Worm (Caenorhabditis elegans) whole organism, L3 larva: ENCODE measurements around the gene myrf-1.
A peak's percentile ranks its signal among the peaks of the same experiment; 100 is the strongest.

Experiments used
- ama-1 ChIP-seq: fragments of 150-350 bp; optimal IDR thresholded peaks from 2 replicates; lab custom pipeline; 2018
- daf-12 ChIP-seq: fragments of 150-350 bp; optimal IDR thresholded peaks from 2 replicates; lab custom pipeline; 2014; ENCODE audit warnings: missing biosample characterization, missing genetic modification reagents, missing genetic modification characterization
- egl-27 ChIP-seq: sonication (generic microtip); optimal IDR thresholded peaks from 4 replicates; lab custom pipeline; 2017; ENCODE audit warnings: missing biosample characterization, missing genetic modification reagents, missing genetic modification characterization
- elt-1 ChIP-seq: fragments of 150-350 bp; optimal IDR thresholded peaks from 2 replicates; lab custom pipeline; 2014; ENCODE audit warnings: missing biosample characterization, missing genetic modification characterization
- elt-3 ChIP-seq, 3 experiments: fragments of 150-350 bp in 1 of 3; sonication (generic microtip) in 2 of 3; optimal IDR thresholded peaks; 2 replicates in 2 of 3; 4 replicates in 1 of 3; lab custom pipeline; 2014 to 2017; ENCODE audit warnings: missing biosample characterization in 3 of 3, missing genetic modification characterization in 3 of 3
- fos-1 ChIP-seq: fragments of 150-350 bp; optimal IDR thresholded peaks from 2 replicates; lab custom pipeline; 2014; ENCODE audit warnings: missing biosample characterization, missing genetic modification characterization
- hmg-11 ChIP-seq: sonication (generic microtip); optimal IDR thresholded peaks from 2 replicates; lab custom pipeline; 2016; ENCODE audit warnings: missing genetic modification characterization, missing compliant biosample characterization
- lsy-12 ChIP-seq: sonication (generic microtip); optimal IDR thresholded peaks from 2 replicates; lab custom pipeline; 2016; ENCODE audit warnings: mild to moderate bottlenecking, missing genetic modification characterization, missing compliant biosample characterization
- nhr-25 ChIP-seq: sonication (generic microtip); optimal IDR thresholded peaks from 2 replicates; lab custom pipeline; 2017; ENCODE audit warnings: missing biosample characterization, missing genetic modification characterization
- pha-4 ChIP-seq: fragments of 150-350 bp; optimal IDR thresholded peaks from 2 replicates; lab custom pipeline; 2014; ENCODE audit warnings: missing biosample characterization, missing genetic modification reagents, missing genetic modification characterization
- skn-1 ChIP-seq: fragments of 150-350 bp; optimal IDR thresholded peaks from 2 replicates; lab custom pipeline; 2014; ENCODE audit warnings: missing biosample characterization, missing genetic modification characterization
- snpc-4 ChIP-seq: fragments of 150-350 bp; optimal IDR thresholded peaks from 2 replicates; lab custom pipeline; 2014; ENCODE audit warnings: missing biosample characterization, missing genetic modification characterization
- zag-1 ChIP-seq: fragments of 150-350 bp; optimal IDR thresholded peaks from 2 replicates; lab custom pipeline; 2014; ENCODE audit warnings: missing biosample characterization, missing genetic modification characterization
- ztf-11 ChIP-seq: fragments of 150-350 bp; optimal IDR thresholded peaks from 2 replicates; lab custom pipeline; 2014; ENCODE audit warnings: missing biosample characterization, missing genetic modification characterization

DNA sequence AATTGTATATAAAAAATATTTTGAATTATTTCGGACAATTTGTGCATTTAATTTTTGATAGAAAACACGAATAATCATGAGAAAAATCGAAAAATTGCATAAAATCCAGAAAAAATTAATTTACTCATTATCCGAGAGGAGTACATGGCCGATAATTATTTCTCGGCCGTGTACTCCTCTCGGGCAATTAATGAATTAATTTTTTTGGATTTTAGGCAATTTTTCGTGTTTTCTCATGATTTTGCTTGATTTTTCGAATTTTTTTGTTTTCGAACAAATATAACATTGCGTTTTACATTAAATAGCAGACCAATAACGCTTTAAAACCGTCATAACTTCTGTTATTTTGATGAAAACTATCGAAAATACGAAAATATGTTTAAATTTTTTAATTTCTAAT is 35.6 kb upstream of the myrf-1 start:
- no peak for TF ChIP-seq egl-27 (tag; lab: Kevin White, UChicago)
- TF ChIP-seq ztf-11 (tag; lab: Kevin White, UChicago), result no peak
- TF ChIP-seq zag-1 (tag; lab: Kevin White, UChicago), result no peak
- no peak for TF ChIP-seq elt-1 (tag; lab: Kevin White, UChicago)
- no peak for TF ChIP-seq snpc-4 (tag; lab: Kevin White, UChicago)
- no peak for TF ChIP-seq skn-1
- TF ChIP-seq nhr-25, result no peak
- TF ChIP-seq fos-1 (tag; lab: Kevin White, UChicago), result no peak
- TF ChIP-seq pha-4 (tag; lab: Kevin White, UChicago), result peak; percentile 61
- TF ChIP-seq elt-3 (tag; optimal IDR thresholded peaks at IDR 0.05; lab: Kevin White, UChicago), result no peak
- peak; percentile 30 for TF ChIP-seq hmg-11 (tag; lab: Kevin White, UChicago)
- peak; percentile 51 for TF ChIP-seq lsy-12
- no peak for TF ChIP-seq daf-12 (tag; lab: Kevin White, UChicago)
- TF ChIP-seq ama-1 (lab: Kevin White, UChicago), result no peak
